Worm (Caenorhabditis elegans) whole organism, L4 larva: ENCODE results near the gene F22F4.4.
A peak's percentile ranks its signal among the peaks of the same experiment; 100 is the strongest.

ENCODE experiments used
- F10B5.3 ChIP-seq: sonication (generic microtip); optimal IDR thresholded peaks from 2 replicates; lab custom pipeline; 2016; ENCODE audit warnings: mild to moderate bottlenecking, missing genetic modification characterization, missing compliant biosample characterization
- Y48G9A.11 ChIP-seq: fragments of 200-800 bp; sonication (Bioruptor generic); IDR thresholded peaks from 2 replicates; pipeline ENCODE4 v1.3.6; 2022; ENCODE audit warnings: missing genetic modification reagents, missing genetic modification characterization, missing compliant biosample characterization
- duxl-1 ChIP-seq: sonication (generic microtip); optimal IDR thresholded peaks from 2 replicates; lab custom pipeline; 2016; ENCODE audit warnings: mild to moderate bottlenecking, missing genetic modification characterization, moderate library complexity, missing compliant biosample characterization; ENCODE audit not compliant: poor library complexity
- fos-1 ChIP-seq: fragments of 150-350 bp; optimal IDR thresholded peaks from 2 replicates; lab custom pipeline; 2014; ENCODE audit warnings: missing biosample characterization, missing genetic modification characterization
- mxl-3 ChIP-seq: fragments of 200-800 bp; sonication (Bioruptor generic); optimal IDR thresholded peaks from 2 replicates; lab custom pipeline; 2018; ENCODE audit warnings: mild to moderate bottlenecking, missing genetic modification characterization, missing compliant biosample characterization
- nhr-28 ChIP-seq: fragments of 150-350 bp; optimal IDR thresholded peaks from 2 replicates; lab custom pipeline; 2014; ENCODE audit warnings: missing biosample characterization, missing genetic modification characterization
- nhr-48 ChIP-seq: sonication (generic microtip); optimal IDR thresholded peaks from 2 replicates; lab custom pipeline; 2016; ENCODE audit warnings: mild to moderate bottlenecking, missing genetic modification characterization, missing compliant biosample characterization
- nhr-6 ChIP-seq: fragments of 150-350 bp; optimal IDR thresholded peaks from 2 replicates; lab custom pipeline; 2014; ENCODE audit warnings: missing biosample characterization, missing genetic modification characterization
- snpc-4 ChIP-seq: fragments of 150-350 bp; optimal IDR thresholded peaks from 2 replicates; lab custom pipeline; 2014; ENCODE audit warnings: missing biosample characterization, missing genetic modification characterization
- unc-39 ChIP-seq: sonication (generic microtip); optimal IDR thresholded peaks from 2 replicates; lab custom pipeline; 2017; ENCODE audit warnings: missing biosample characterization, missing genetic modification characterization

F22F4.4 gene

DNA sequence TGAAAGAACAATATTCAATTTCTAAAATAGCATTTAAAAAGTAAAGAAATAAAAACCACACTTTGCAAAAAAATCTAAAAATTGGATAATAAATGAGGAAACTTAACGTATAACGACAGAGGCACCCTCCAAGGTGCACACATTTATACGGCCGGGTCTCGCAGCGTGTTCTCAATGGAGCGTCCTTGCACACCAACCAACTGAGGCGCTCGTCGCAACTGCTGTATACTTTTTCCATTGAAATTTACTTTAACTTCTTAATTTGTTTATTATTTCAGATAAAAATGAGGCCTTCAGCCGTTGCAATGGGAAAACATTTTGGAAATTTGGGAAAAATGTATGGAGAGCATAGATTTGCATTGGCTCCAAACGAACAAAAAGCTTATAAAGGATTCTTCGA, 48.2 kb downstream of the F22F4.4 start, which contains the start of the genes R07E4.5 and R07E4.3 (continued):
- no peak for TF ChIP-seq snpc-4 (tag; lab: Kevin White, UChicago)
- no peak for TF ChIP-seq unc-39 (tag; lab: Kevin White, UChicago)
- TF ChIP-seq nhr-48 (tag; lab: Kevin White, UChicago) = no peak
- peak; percentile 2 for TF ChIP-seq mxl-3 (GFP tag; lab: Kevin White, UChicago)
- peak; percentile 57 for TF ChIP-seq nhr-28 (tag; lab: Kevin White, UChicago)
- TF ChIP-seq Y48G9A.11 (GFP tag; lab: Robert Waterston, UW) = no peak
- no peak for TF ChIP-seq duxl-1 (tag; lab: Kevin White, UChicago)
- TF ChIP-seq fos-1 (tag; lab: Kevin White, UChicago) = no peak
- no peak for TF ChIP-seq F10B5.3 (tag; lab: Kevin White, UChicago)
- peak; percentile 58 for TF ChIP-seq nhr-6 (tag; lab: Kevin White, UChicago)
- TF ChIP-seq, all 104 proteins: peak for 21
